Fruit fly (Drosophila melanogaster) Kc167 (cell line): ENCODE data around the gene CG6290.

Source experiments
- Myc ChIP-seq: fragments of >200 bp; optimal IDR thresholded peaks from 2 replicates; lab custom pipeline; 2017; ENCODE audit warnings: missing external identifiers
- Sin3A ChIP-seq: fragments of >200 bp; optimal IDR thresholded peaks from 2 replicates; lab custom pipeline; 2018; ENCODE audit warnings: missing external identifiers
- h ChIP-seq: fragments of >200 bp; optimal IDR thresholded peaks from 3 replicates; lab custom pipeline; 2018; ENCODE audit warnings: missing external identifiers
- psq ChIP-seq: fragments of >200 bp; optimal IDR thresholded peaks from 2 replicates; lab custom pipeline; 2017; ENCODE audit warnings: missing external identifiers

dm6 chrX:18399965-18400364, 37.3 kb upstream of the CG6290 start, which contains the start of gene CG34328:
- TF ChIP-seq h (no peak), psq (lab: Kevin White, UChicago) (no peak), Myc (lab: Kevin White, UChicago) (no peak), Sin3A (lab: Kevin White, UChicago) (no peak)
